Worm (Caenorhabditis elegans) whole organism, young adult: Measurements from ENCODE around the gene acl-9.
A peak's percentile ranks its signal among the peaks of the same experiment; 100 is the strongest.

ENCODE experiments used
- B0035.1 ChIP-seq: sonication (generic microtip); optimal IDR thresholded peaks from 2 replicates; lab custom pipeline; 2016; ENCODE audit warnings: missing genetic modification characterization, mild to moderate bottlenecking, missing compliant biosample characterization, missing genotype, missing genetic modification reagents
- B0336.3 ChIP-seq: fragments of 200-800 bp; sonication (Bioruptor generic); IDR thresholded peaks from 2 replicates; pipeline ENCODE4 v1.3.6; 2022; ENCODE audit warnings: missing genetic modification characterization, missing compliant biosample characterization
- F10E7.11 ChIP-seq: sonication (generic microtip); optimal IDR thresholded peaks from 2 replicates; lab custom pipeline; 2017; ENCODE audit warnings: mild to moderate bottlenecking, missing genetic modification characterization, moderate library complexity, missing compliant biosample characterization
- F33H1.4 ChIP-seq: fragments of 200-800 bp; sonication (Bioruptor generic); IDR thresholded peaks from 2 replicates; pipeline ENCODE4 v1.3.6; 2022; ENCODE audit warnings: missing genetic modification reagents, missing genetic modification characterization, missing compliant biosample characterization
- F52B5.7 ChIP-seq: sonication (generic microtip); optimal IDR thresholded peaks from 2 replicates; lab custom pipeline; 2016; ENCODE audit warnings: mild to moderate bottlenecking, missing genetic modification characterization, missing compliant biosample characterization
- F55B11.4 ChIP-seq: sonication (generic microtip); optimal IDR thresholded peaks from 2 replicates; lab custom pipeline; 2016; ENCODE audit warnings: missing compliant biosample characterization, missing genetic modification characterization, borderline replicate concordance; ENCODE audit not compliant: insufficient read depth
- K11D2.4 ChIP-seq: fragments of 200-800 bp; sonication (Bioruptor generic); IDR thresholded peaks from 2 replicates; pipeline ENCODE4 v1.3.6; 2022; ENCODE audit warnings: missing genetic modification reagents, missing genetic modification characterization, missing compliant biosample characterization
- T07F8.4 ChIP-seq: sonication (generic microtip); optimal IDR thresholded peaks from 2 replicates; lab custom pipeline; 2016; ENCODE audit warnings: mild to moderate bottlenecking, missing genetic modification characterization, moderate library complexity, missing compliant biosample characterization
- T26A5.8 ChIP-seq: sonication (generic microtip); optimal IDR thresholded peaks from 2 replicates; lab custom pipeline; 2016; ENCODE audit warnings: missing genetic modification characterization, missing compliant biosample characterization
- Y53F4B.3 ChIP-seq: fragments of 200-800 bp; sonication (Bioruptor generic); IDR thresholded peaks from 2 replicates; pipeline ENCODE4 v1.3.6; 2022; ENCODE audit warnings: missing genetic modification reagents, missing genetic modification characterization, missing compliant biosample characterization
- Y95B8A.8 ChIP-seq: fragments of 200-800 bp; sonication (Bioruptor generic); IDR thresholded peaks from 2 replicates; pipeline ENCODE4 v1.3.6; 2022; ENCODE audit warnings: missing genetic modification reagents, missing genetic modification characterization, missing compliant biosample characterization
- ama-1 ChIP-seq, 3 experiments: fragments of 150-350 bp in 1 of 3; sonication (generic microtip) in 2 of 3; optimal IDR thresholded peaks; 2 replicates each; lab custom pipeline; 2014 to 2018; ENCODE audit warnings: missing biosample characterization in 2 of 3, missing genetic modification characterization in 2 of 3, missing genetic modification reagents in 2 of 3
- aptf-2 ChIP-seq: fragments of 200-800 bp; sonication (Bioruptor generic); conservative IDR thresholded peaks from 2 replicates; pipeline ENCODE4 v1.3.6; 2022; ENCODE audit warnings: missing genetic modification reagents, missing genetic modification characterization, missing compliant biosample characterization
- attf-3 ChIP-seq: fragments of 200-800 bp; sonication (Bioruptor generic); conservative IDR thresholded peaks from 2 replicates; pipeline ENCODE4 v1.3.6; 2022; ENCODE audit warnings: missing genetic modification reagents, missing genetic modification characterization, missing compliant biosample characterization
- attf-5 ChIP-seq: fragments of 200-800 bp; sonication (Bioruptor generic); optimal IDR thresholded peaks from 2 replicates; lab custom pipeline; 2018; ENCODE audit warnings: mild to moderate bottlenecking, missing genetic modification characterization, missing compliant biosample characterization
- attf-6 ChIP-seq: fragments of 200-800 bp; sonication (Bioruptor generic); IDR thresholded peaks from 2 replicates; pipeline ENCODE4 v1.3.6; 2022; ENCODE audit warnings: missing genetic modification reagents, missing genetic modification characterization, missing compliant biosample characterization
- bed-1 ChIP-seq: fragments of 200-800 bp; sonication (Bioruptor generic); IDR thresholded peaks from 2 replicates; pipeline ENCODE4 v1.3.6; 2022; ENCODE audit warnings: missing genetic modification reagents, missing genetic modification characterization, missing compliant biosample characterization
- cebp-1 ChIP-seq, 2 experiments: fragments of 200-800 bp in 1 of 2; sonication (Bioruptor generic) in 1 of 2; sonication (generic microtip) in 1 of 2; IDR thresholded peaks in 1 of 2; optimal IDR thresholded peaks in 1 of 2; 2 replicates each; pipeline versions ENCODE4 v1.3.6 to Lab custom; 2017 to 2022; ENCODE audit warnings: missing compliant biosample characterization in 2 of 2, missing genetic modification characterization in 2 of 2, mild to moderate bottlenecking in 1 of 2, missing genetic modification reagents in 1 of 2, moderate library complexity in 1 of 2
- cebp-2 ChIP-seq: fragments of 200-800 bp; sonication (Bioruptor generic); IDR thresholded peaks from 2 replicates; pipeline ENCODE4 v1.3.6; 2022; ENCODE audit warnings: missing genetic modification characterization, missing compliant biosample characterization
- ceh-100 ChIP-seq: fragments of 200-800 bp; sonication (Bioruptor generic); IDR thresholded peaks from 2 replicates; pipeline ENCODE4 v1.3.6; 2022; ENCODE audit warnings: missing genetic modification reagents, missing genetic modification characterization, missing compliant biosample characterization
- ceh-58 ChIP-seq: fragments of 200-800 bp; sonication (Bioruptor generic); IDR thresholded peaks from 2 replicates; pipeline ENCODE4 v1.3.6; 2022; ENCODE audit warnings: missing genetic modification characterization, missing compliant biosample characterization
- ceh-91 ChIP-seq: fragments of 200-800 bp; sonication (Bioruptor generic); IDR thresholded peaks from 2 replicates; pipeline ENCODE4 v1.3.6; 2022; ENCODE audit warnings: missing genetic modification reagents, missing genetic modification characterization, missing compliant biosample characterization
- dox-1 ChIP-seq: fragments of 200-800 bp; sonication (Bioruptor generic); IDR thresholded peaks from 2 replicates; pipeline ENCODE4 v1.3.6; 2022; ENCODE audit warnings: missing genetic modification reagents, missing genetic modification characterization, missing compliant biosample characterization
- dpl-1 ChIP-seq: fragments of 150-350 bp; optimal IDR thresholded peaks from 2 replicates; lab custom pipeline; 2014; ENCODE audit warnings: missing biosample characterization, missing genetic modification reagents, missing genetic modification characterization
- egl-44 ChIP-seq: fragments of 200-800 bp; sonication (Bioruptor generic); IDR thresholded peaks from 2 replicates; pipeline ENCODE4 v1.3.6; 2022; ENCODE audit warnings: missing genetic modification reagents, missing genetic modification characterization, missing compliant biosample characterization
- ekl-4 ChIP-seq: fragments of 200-800 bp; sonication (Bioruptor generic); IDR thresholded peaks from 2 replicates; pipeline ENCODE4 v1.3.6; 2022; ENCODE audit warnings: missing genetic modification reagents, missing genetic modification characterization, missing compliant biosample characterization
- fkh-3 ChIP-seq: sonication (generic microtip); optimal IDR thresholded peaks from 2 replicates; lab custom pipeline; 2016; ENCODE audit warnings: mild to moderate bottlenecking, missing genetic modification characterization, missing compliant biosample characterization
- hmg-1.2 ChIP-seq: fragments of 200-800 bp; sonication (Bioruptor generic); IDR thresholded peaks from 2 replicates; pipeline ENCODE4 v1.3.6; 2022; ENCODE audit warnings: missing genetic modification reagents, missing genetic modification characterization, missing compliant biosample characterization
- hrde-1 ChIP-seq: sonication (generic microtip); optimal IDR thresholded peaks from 2 replicates; lab custom pipeline; 2016; ENCODE audit warnings: missing genetic modification characterization, mild to moderate bottlenecking, missing compliant biosample characterization, moderate library complexity, missing genotype, missing genetic modification reagents, borderline replicate concordance
- madf-8 ChIP-seq: fragments of 200-800 bp; sonication (Bioruptor generic); conservative IDR thresholded peaks from 2 replicates; pipeline ENCODE4 v1.3.6; 2022; ENCODE audit warnings: missing genetic modification reagents, missing genetic modification characterization, missing compliant biosample characterization
- mcd-1 ChIP-seq: fragments of 200-800 bp; sonication (Bioruptor generic); IDR thresholded peaks from 2 replicates; pipeline ENCODE4 v1.3.6; 2022; ENCODE audit warnings: missing genetic modification reagents, missing genetic modification characterization, missing compliant biosample characterization
- mxl-1 ChIP-seq: sonication (generic microtip); optimal IDR thresholded peaks from 2 replicates; lab custom pipeline; 2016; ENCODE audit warnings: missing genetic modification characterization, missing compliant biosample characterization
- nfyb-1 ChIP-seq: fragments of 200-800 bp; sonication (Bioruptor generic); IDR thresholded peaks from 2 replicates; pipeline ENCODE4 v1.3.6; 2022; ENCODE audit warnings: missing genetic modification reagents, missing genetic modification characterization, missing compliant biosample characterization
- nhr-120 ChIP-seq: fragments of 200-800 bp; sonication (Bioruptor generic); IDR thresholded peaks from 2 replicates; pipeline ENCODE4 v1.3.6; 2022; ENCODE audit warnings: missing genetic modification characterization, missing compliant biosample characterization
- nhr-179 ChIP-seq: sonication (generic microtip); optimal IDR thresholded peaks from 2 replicates; lab custom pipeline; 2016; ENCODE audit warnings: mild to moderate bottlenecking, missing genetic modification characterization, missing compliant biosample characterization
- nhr-80 ChIP-seq: sonication (generic microtip); optimal IDR thresholded peaks from 2 replicates; lab custom pipeline; 2016; ENCODE audit warnings: missing genetic modification characterization, missing compliant biosample characterization
- nhr-90 ChIP-seq: sonication (generic microtip); optimal IDR thresholded peaks from 2 replicates; lab custom pipeline; 2016; ENCODE audit warnings: missing genotype, mild to moderate bottlenecking, missing genetic modification characterization, missing compliant biosample characterization
- pha-4 ChIP-seq: fragments of 150-350 bp; sonication (generic microtip); optimal IDR thresholded peaks from 2 replicates; lab custom pipeline; 2014; ENCODE audit warnings: missing biosample characterization, missing genetic modification reagents, missing genetic modification characterization
- rcor-1 ChIP-seq: fragments of 200-800 bp; sonication (Bioruptor generic); IDR thresholded peaks from 2 replicates; pipeline ENCODE4 v1.3.6; 2022; ENCODE audit warnings: missing genetic modification reagents, missing genetic modification characterization, missing compliant biosample characterization
- snpc-1.3 ChIP-seq: sonication (generic microtip); optimal IDR thresholded peaks from 2 replicates; lab custom pipeline; 2017; ENCODE audit warnings: missing genetic modification characterization, mild to moderate bottlenecking, missing compliant biosample characterization, antibody characterized with exemption, moderate library complexity, missing genotype, missing genetic modification reagents; ENCODE audit not compliant: insufficient read depth
- tbx-9 ChIP-seq: sonication (generic microtip); optimal IDR thresholded peaks from 2 replicates; lab custom pipeline; 2016; ENCODE audit warnings: borderline replicate concordance, missing genetic modification characterization, inconsistent platforms, missing compliant biosample characterization
- unc-130 ChIP-seq: sonication (generic microtip); optimal IDR thresholded peaks from 2 replicates; lab custom pipeline; 2016; ENCODE audit warnings: missing genetic modification reagents, missing genetic modification characterization, missing compliant biosample characterization
- unc-62 ChIP-seq: fragments of 150-350 bp; optimal IDR thresholded peaks from 2 replicates; lab custom pipeline; 2014; ENCODE audit warnings: missing biosample characterization, missing genetic modification reagents, missing genetic modification characterization
- zim-3 ChIP-seq: sonication (generic microtip); optimal IDR thresholded peaks from 2 replicates; lab custom pipeline; 2017; ENCODE audit warnings: mild to moderate bottlenecking, missing genetic modification characterization, moderate library complexity, missing compliant biosample characterization
- ztf-26 ChIP-seq: sonication (generic microtip); optimal IDR thresholded peaks from 2 replicates; lab custom pipeline; 2017; ENCODE audit warnings: missing genetic modification characterization, missing compliant biosample characterization

The acl-9 gene

DNA sequence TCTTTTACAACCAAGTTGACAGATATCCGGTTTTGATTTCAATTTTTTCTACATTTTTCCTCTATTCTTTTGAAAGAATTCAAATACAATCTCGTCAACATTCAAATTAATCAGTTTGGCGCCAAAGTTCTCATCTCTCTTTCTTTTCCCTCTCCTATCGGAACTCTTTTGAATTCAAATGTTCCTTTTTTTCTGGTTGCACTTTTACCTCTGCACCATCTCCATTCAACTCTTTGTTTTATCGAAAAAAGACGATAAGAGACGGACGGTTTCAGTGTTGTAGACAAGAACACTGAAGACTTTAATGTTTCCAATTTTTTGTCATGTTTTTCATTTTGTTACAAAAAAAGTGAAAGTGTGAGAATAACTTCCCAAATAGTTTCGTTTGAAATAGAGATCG is 23.0 kb downstream of the acl-9 start:
- peak; percentile 11 for TF ChIP-seq attf-5 (GFP tag; lab: Kevin White, UChicago)
- TF ChIP-seq nhr-80: peak; percentile 90
- no peak for TF ChIP-seq nfyb-1 (GFP tag; lab: Robert Waterston, UW)

DNA sequence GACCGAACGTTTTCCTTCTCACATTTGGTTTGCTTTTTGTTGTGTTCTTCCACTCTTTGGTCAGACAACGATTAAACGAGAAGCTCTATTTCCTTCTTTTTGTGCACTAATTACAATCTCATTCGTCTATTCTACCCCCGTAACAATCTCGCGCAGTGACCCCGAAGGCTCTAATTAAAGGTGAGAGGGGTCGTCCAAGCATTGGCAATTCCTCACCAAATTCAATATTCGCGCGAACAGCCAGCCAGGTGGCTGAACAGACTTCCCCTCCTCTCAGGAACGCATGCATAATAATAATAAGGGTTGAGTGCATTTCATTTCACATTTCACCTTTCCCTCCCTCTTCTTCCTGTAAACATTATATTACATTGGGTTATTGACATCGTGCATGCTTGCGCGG is 32.1 kb downstream of the acl-9 start:
- TF ChIP-seq zim-3 (tag; lab: Kevin White, UChicago) (no peak), tbx-9 (tag; lab: Kevin White, UChicago) (no peak), Y95B8A.8 (GFP tag; lab: Robert Waterston, UW) (no peak), bed-1 (GFP tag; lab: Robert Waterston, UW) (no peak), aptf-2 (GFP tag; lab: Robert Waterston, UW) (no peak), T26A5.8 (no peak), ztf-26 (tag; lab: Kevin White, UChicago) (no peak), nfyb-1 (GFP tag; lab: Robert Waterston, UW) (no peak), ceh-91 (GFP tag; lab: Robert Waterston, UW) (no peak), mcd-1 (no peak), F55B11.4 (tag; lab: Kevin White, UChicago) (no peak), B0336.3 (GFP tag; lab: Robert Waterston, UW) (no peak), ceh-100 (GFP tag; lab: Robert Waterston, UW) (no peak), hmg-1.2 (no peak), attf-6 (GFP tag; lab: Robert Waterston, UW) (no peak), F52B5.7 (tag; lab: Kevin White, UChicago) (no peak), ama-1 (optimal IDR thresholded peaks at IDR 0.05; lab: Kevin White, UChicago) (no peak), ama-1 (GFP tag; optimal IDR thresholded peaks at IDR 0.05; lab: Kevin White, UChicago) (no peak)

DNA sequence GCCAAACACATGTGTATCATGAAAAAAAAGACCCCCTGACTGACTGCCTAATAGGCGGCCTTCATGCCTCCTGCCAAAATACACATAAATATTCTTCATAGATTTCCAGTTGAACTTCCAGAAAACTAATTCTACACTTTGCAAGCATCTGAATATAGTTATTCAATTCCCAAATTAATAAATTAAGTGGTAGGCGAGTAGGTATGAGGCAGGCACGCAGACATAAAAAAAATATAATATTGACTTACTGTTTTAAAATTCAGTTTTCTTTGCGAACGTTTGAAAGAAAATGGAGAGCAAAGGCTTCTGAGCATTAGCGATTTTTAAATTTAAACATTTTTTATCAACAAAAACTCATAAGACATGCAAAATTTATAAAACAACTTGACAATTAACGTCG is 34.9 kb downstream of the acl-9 start:
- no peak for TF ChIP-seq T07F8.4 (tag; lab: Kevin White, UChicago)
- TF ChIP-seq egl-44 (GFP tag; lab: Robert Waterston, UW): 0 out of 2 replicates have a peak, but pooled peaks have one; percentile 24
- TF ChIP-seq F10E7.11 (tag; lab: Kevin White, UChicago): no peak
- no peak for TF ChIP-seq F55B11.4 (tag; lab: Kevin White, UChicago)
- TF ChIP-seq pha-4 (tag; lab: Kevin White, UChicago): no peak
- no peak for TF ChIP-seq rcor-1 (GFP tag; lab: Robert Waterston, UW)
- TF ChIP-seq hrde-1: no peak
- TF ChIP-seq ceh-58 (GFP tag; lab: Robert Waterston, UW): no peak
- no peak for TF ChIP-seq dpl-1 (GFP tag; lab: Kevin White, UChicago)
- no peak for TF ChIP-seq K11D2.4 (GFP tag; lab: Robert Waterston, UW)
- TF ChIP-seq ceh-100 (GFP tag; lab: Robert Waterston, UW): no peak
- TF ChIP-seq nhr-90 (tag; lab: Kevin White, UChicago): peak; percentile 26
- TF ChIP-seq F33H1.4 (GFP tag; lab: Robert Waterston, UW): no peak
- TF ChIP-seq attf-3 (GFP tag; lab: Robert Waterston, UW): no peak
- 0 out of 2 replicates have a peak, but pooled peaks have one; percentile 30 for TF ChIP-seq cebp-2 (GFP tag; lab: Robert Waterston, UW)
- TF ChIP-seq snpc-1.3: no peak
- no peak for TF ChIP-seq unc-62 (GFP tag; lab: Kevin White, UChicago)
- no peak for TF ChIP-seq fkh-3
- TF ChIP-seq mxl-1: no peak
- TF ChIP-seq unc-130: no peak
- no peak for TF ChIP-seq attf-5 (GFP tag; lab: Kevin White, UChicago)
- TF ChIP-seq madf-8 (GFP tag; lab: Robert Waterston, UW): no peak
- TF ChIP-seq dox-1 (GFP tag; lab: Robert Waterston, UW): peak; percentile 22; the same call in 1 of the 2 replicates
- TF ChIP-seq B0035.1 (tag; lab: Kevin White, UChicago): no peak
- TF ChIP-seq nhr-179: no peak
- no peak for TF ChIP-seq nhr-120
- TF ChIP-seq nhr-80: peak; percentile 6
- TF ChIP-seq tbx-9 (tag; lab: Kevin White, UChicago): no peak
- TF ChIP-seq Y53F4B.3 (GFP tag; lab: Robert Waterston, UW): no peak
- no peak for TF ChIP-seq cebp-1 (GFP tag; IDR thresholded peaks at IDR 0.05; lab: Robert Waterston, UW)
- TF ChIP-seq cebp-1 (tag; optimal IDR thresholded peaks at IDR 0.05; lab: Kevin White, UChicago): no peak
- no peak for TF ChIP-seq ekl-4 (GFP tag; lab: Robert Waterston, UW)
